Fruit fly (Drosophila melanogaster) whole organism, wandering third instar larva: Measurements from ENCODE around the gene CG12061.

Source experiments
- CG9705 ChIP-seq: fragments of 200-800 bp; sonication (Bioruptor generic); optimal IDR thresholded peaks from 2 replicates; lab custom pipeline; 2018; ENCODE audit warnings: missing biosample characterization, mild to moderate bottlenecking, missing genetic modification characterization
- Dfd ChIP-seq: fragments of >200 bp; optimal IDR thresholded peaks from 2 replicates; lab custom pipeline; 2017; ENCODE audit warnings: missing biosample characterization, missing genetic modification characterization
- Dif ChIP-seq: fragments of 200-275, 200-300 bp; sonication (Bioruptor generic); optimal IDR thresholded peaks from 2 replicates; lab custom pipeline; 2018; ENCODE audit warnings: missing biosample characterization, missing genetic modification characterization; ENCODE audit not compliant: partially characterized antibody
- N ChIP-seq: fragments of >200 bp; optimal IDR thresholded peaks from 2 replicates; lab custom pipeline; 2018; ENCODE audit warnings: missing biosample characterization, missing external identifiers, missing genetic modification characterization
- OdsH ChIP-seq: fragments of 200-800 bp; sonication (Bioruptor generic); optimal IDR thresholded peaks from 2 replicates; lab custom pipeline; 2016; ENCODE audit warnings: missing biosample characterization, mild to moderate bottlenecking, missing genetic modification characterization
- Sp1 ChIP-seq: fragments of 200-800 bp; sonication (Bioruptor generic); optimal IDR thresholded peaks from 3 replicates; lab custom pipeline; 2019; ENCODE audit warnings: missing biosample characterization, mild to moderate bottlenecking, missing genetic modification characterization, moderate library complexity
- dl ChIP-seq, 2 experiments: fragments of 175-275, 200-275 bp in 1 of 2; fragments of 200-275 bp in 1 of 2; sonication (Bioruptor generic); optimal IDR thresholded peaks; lab custom pipeline; 2018; ENCODE audit warnings: mild to moderate bottlenecking in 2 of 2, missing biosample characterization in 2 of 2, missing genetic modification characterization in 2 of 2, moderate library complexity in 2 of 2; ENCODE audit not compliant: partially characterized antibody in 2 of 2, insufficient read depth in 1 of 2
- rgr ChIP-seq: fragments of 200-800 bp; sonication (Bioruptor generic); optimal IDR thresholded peaks from 3 replicates; lab custom pipeline; 2016; ENCODE audit warnings: missing biosample characterization, mild to moderate bottlenecking, missing genetic modification characterization
- sage ChIP-seq: fragments of 200-800 bp; sonication (Bioruptor generic); optimal IDR thresholded peaks from 2 replicates; lab custom pipeline; 2016; ENCODE audit warnings: missing biosample characterization, mild to moderate bottlenecking, missing genetic modification characterization
- sv ChIP-seq: fragments of 200-800 bp; sonication (Bioruptor generic); optimal IDR thresholded peaks from 3 replicates; lab custom pipeline; 2016; ENCODE audit warnings: missing biosample characterization, missing genetic modification characterization
- usp ChIP-seq: fragments of >200 bp; optimal IDR thresholded peaks from 2 replicates; lab custom pipeline; 2017; ENCODE audit warnings: missing biosample characterization, missing genetic modification characterization

The CG12061 gene

DNA sequence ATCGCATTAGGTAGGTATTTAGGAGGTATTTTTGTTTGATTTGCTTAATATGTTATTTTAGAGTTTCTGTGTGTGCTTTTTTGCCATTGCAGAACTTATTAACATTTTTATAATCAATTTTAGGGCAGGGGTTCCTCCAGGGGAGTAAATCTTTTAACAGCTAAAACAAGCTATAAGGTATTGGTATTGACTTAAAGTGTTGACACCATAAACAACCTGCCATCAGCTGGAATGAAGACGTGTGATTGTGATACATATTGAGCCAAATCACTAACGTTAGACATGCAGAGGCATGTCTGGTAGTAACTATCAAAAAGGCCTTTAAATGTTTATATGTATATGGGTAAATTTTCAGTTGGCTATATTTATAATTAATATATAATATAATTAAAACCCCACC lies 55.9 kb downstream of the CG12061 start:
- no peak for TF ChIP-seq sv (GFP tag; lab: Kevin White, UChicago)
- no peak for TF ChIP-seq Sp1
- TF ChIP-seq OdsH (GFP tag; lab: Kevin White, UChicago): no peak

DNA sequence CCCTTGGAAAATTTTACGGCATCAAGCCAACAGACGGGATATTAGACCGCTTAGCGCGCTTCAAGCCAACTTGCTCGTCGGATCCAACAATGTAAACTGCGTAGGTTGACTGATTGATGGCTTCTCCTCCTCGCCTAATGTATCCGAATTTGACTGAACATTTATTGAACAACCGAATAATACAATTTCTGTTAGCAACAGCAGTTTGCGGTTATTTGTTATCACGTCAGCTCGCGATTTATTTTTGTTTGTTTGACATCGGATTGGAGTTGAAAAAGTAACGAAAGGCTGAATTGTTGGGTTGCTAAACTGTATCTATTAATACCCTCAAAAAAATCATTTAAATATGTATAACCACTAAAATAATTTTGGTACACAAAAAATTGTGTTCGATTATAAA lies 56.7 kb downstream of the CG12061 start, which contains the start of gene CG17159:
TSS of gene CG17159 (minus strand) at position 101 of the 400 bp plus-strand sequence.
- no peak for TF ChIP-seq dl (GFP tag; optimal IDR thresholded peaks at IDR 0.05; lab: Kevin White, UChicago; ENCODE audit: insufficient read depth in 1 of 2, partially characterized antibody in 2 of 2)
- TF ChIP-seq Dif (GFP tag; lab: Kevin White, UChicago): no peak
- no peak for TF ChIP-seq OdsH (GFP tag; lab: Kevin White, UChicago)
- TF ChIP-seq sage (GFP tag; lab: Kevin White, UChicago): no peak
- no peak for TF ChIP-seq N (GFP tag; lab: Kevin White, UChicago)
- TF ChIP-seq rgr (GFP tag; lab: Kevin White, UChicago): no peak

DNA sequence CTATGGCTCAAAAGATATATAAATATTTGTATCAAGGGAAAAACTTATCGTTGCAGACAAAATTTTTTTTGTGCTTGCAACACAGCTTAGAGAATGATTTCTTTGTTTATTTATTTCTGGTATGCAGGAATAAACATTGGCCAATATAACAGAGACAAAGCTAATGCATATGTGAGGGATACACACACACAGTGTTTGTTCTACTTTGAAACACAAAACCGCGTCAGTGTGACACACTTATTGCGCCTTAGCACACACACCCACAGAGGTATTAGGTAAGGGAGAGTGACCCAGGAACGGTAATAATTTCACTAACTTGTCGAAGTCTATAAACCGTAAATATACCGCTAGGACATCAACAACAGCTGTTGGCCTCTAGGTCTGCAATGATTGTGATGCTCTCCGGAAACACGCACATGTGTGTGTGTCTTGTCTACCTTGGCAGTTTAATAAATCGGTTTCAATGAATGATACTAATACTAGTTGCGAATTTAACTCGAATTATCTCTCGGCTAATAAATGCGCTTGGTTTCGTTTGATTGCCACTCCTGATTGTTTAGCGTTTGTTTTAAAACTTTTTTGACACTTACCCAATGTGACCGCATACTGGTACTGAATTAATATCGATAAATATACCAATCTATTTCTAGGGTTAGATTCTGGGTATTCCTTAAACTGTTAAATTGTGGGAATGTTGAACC lies 60.4 kb downstream of the CG12061 start, which contains the start of gene CG17162:
TSS of gene CG17162 (minus strand) at position 619 of the 701 bp plus-strand sequence.
- TF ChIP-seq Dfd (GFP tag; lab: Kevin White, UChicago) (no peak), dl (GFP tag; optimal IDR thresholded peaks at IDR 0.05; lab: Kevin White, UChicago; ENCODE audit: insufficient read depth in 1 of 2, partially characterized antibody in 2 of 2) (no peak), CG9705 (GFP tag; lab: Kevin White, UChicago) (no peak), usp (GFP tag; lab: Kevin White, UChicago) (no peak)

DNA sequence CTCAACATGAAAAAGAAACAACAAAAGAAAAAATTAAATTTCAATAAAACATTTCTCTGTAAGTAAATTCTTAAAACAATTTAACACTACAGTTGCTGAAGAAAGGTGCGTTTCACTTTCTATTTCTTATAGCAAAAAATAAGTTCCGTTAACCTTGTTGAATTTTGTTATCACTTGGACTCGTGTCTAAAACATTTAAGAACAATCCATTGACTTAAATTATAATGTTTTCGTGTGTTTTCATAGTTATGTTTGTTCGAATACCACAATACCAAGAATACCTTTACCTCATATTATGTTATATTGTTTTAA lies 60.9 kb downstream of the CG12061 start:
- TF ChIP-seq sv (GFP tag; lab: Kevin White, UChicago) (no peak), Dfd (GFP tag; lab: Kevin White, UChicago) (peak; percentile 38)

DNA sequence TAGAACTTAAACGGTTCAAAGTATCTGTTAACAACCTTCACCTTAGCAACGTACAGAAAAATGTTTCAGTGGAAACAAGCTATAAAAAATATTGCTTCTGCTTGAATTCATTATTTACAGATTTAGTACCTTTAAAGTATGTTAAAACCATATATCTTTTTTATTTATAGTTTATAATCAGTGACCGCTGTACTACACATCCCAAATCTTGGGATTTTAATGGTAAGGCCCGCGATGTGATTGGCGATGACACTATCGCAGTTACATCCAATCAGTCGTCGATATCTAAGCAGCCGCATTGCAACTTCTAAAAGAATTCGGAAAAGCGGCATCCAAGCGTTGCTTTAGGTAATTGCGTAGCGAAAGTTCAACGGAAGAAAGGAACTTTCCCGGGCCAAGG lies 61.4 kb downstream of the CG12061 start:
- TF ChIP-seq OdsH (GFP tag; lab: Kevin White, UChicago): no peak
- TF ChIP-seq usp (GFP tag; lab: Kevin White, UChicago): no peak
- peak; percentile 43 for TF ChIP-seq N (GFP tag; lab: Kevin White, UChicago)
